Fruit fly (Drosophila melanogaster) whole organism, wandering third instar larva: Measurements from ENCODE around the gene ttm50.

Experiments used
- Abd-B ChIP-seq: fragments of >200 bp; optimal IDR thresholded peaks from 2 replicates; lab custom pipeline; 2017; ENCODE audit warnings: missing biosample characterization, missing genetic modification characterization
- CG32264 ChIP-seq: fragments of 200-800 bp; sonication (Bioruptor generic); optimal IDR thresholded peaks from 2 replicates; lab custom pipeline; 2016; ENCODE audit warnings: missing biosample characterization, missing genetic modification characterization
- CG9705 ChIP-seq: fragments of 200-800 bp; sonication (Bioruptor generic); optimal IDR thresholded peaks from 2 replicates; lab custom pipeline; 2018; ENCODE audit warnings: missing biosample characterization, mild to moderate bottlenecking, missing genetic modification characterization
- CrebA ChIP-seq: fragments of 200-800 bp; sonication (Bioruptor generic); optimal IDR thresholded peaks from 2 replicates; lab custom pipeline; 2016; ENCODE audit warnings: missing biosample characterization, mild to moderate bottlenecking, missing genetic modification characterization, borderline replicate concordance
- Dfd ChIP-seq: fragments of >200 bp; optimal IDR thresholded peaks from 2 replicates; lab custom pipeline; 2017; ENCODE audit warnings: missing biosample characterization, missing genetic modification characterization
- Dif ChIP-seq: fragments of 200-275, 200-300 bp; sonication (Bioruptor generic); optimal IDR thresholded peaks from 2 replicates; lab custom pipeline; 2018; ENCODE audit warnings: missing biosample characterization, missing genetic modification characterization; ENCODE audit not compliant: partially characterized antibody
- HLH106 ChIP-seq: fragments of 200-800 bp; optimal IDR thresholded peaks from 3 replicates; lab custom pipeline; 2019; ENCODE audit warnings: missing biosample characterization, mild to moderate bottlenecking, missing genetic modification characterization, moderate library complexity
- Hnf4 ChIP-seq: fragments of 200-800 bp; sonication (Bioruptor generic); optimal IDR thresholded peaks from 2 replicates; lab custom pipeline; 2016; ENCODE audit warnings: missing biosample characterization, mild to moderate bottlenecking, missing genetic modification characterization
- Hr78 ChIP-seq: fragments of >200 bp; optimal IDR thresholded peaks from 2 replicates; lab custom pipeline; 2017; ENCODE audit warnings: missing biosample characterization, missing genetic modification characterization
- Hr83 ChIP-seq: fragments of 200-300 bp; sonication (Bioruptor generic); optimal IDR thresholded peaks from 2 replicates; lab custom pipeline; 2016; ENCODE audit warnings: missing biosample characterization, mild to moderate bottlenecking, missing genetic modification characterization, moderate library complexity; ENCODE audit not compliant: poor library complexity, severe bottlenecking
- Jra ChIP-seq: sonication (Bioruptor generic); optimal IDR thresholded peaks from 2 replicates; lab custom pipeline; 2016; ENCODE audit warnings: missing biosample characterization, missing genetic modification characterization
- Mio ChIP-seq: sonication (Bioruptor generic); optimal IDR thresholded peaks from 2 replicates; lab custom pipeline; 2016; ENCODE audit warnings: missing biosample characterization, missing genetic modification characterization
- Myc ChIP-seq: fragments of >200 bp; optimal IDR thresholded peaks from 2 replicates; lab custom pipeline; 2017
- OdsH ChIP-seq: fragments of 200-800 bp; sonication (Bioruptor generic); optimal IDR thresholded peaks from 2 replicates; lab custom pipeline; 2016; ENCODE audit warnings: missing biosample characterization, mild to moderate bottlenecking, missing genetic modification characterization
- Rel ChIP-seq, 2 experiments: fragments of 200-800 bp; sonication (Bioruptor generic) in 1 of 2; optimal IDR thresholded peaks; 2 replicates in 1 of 2; 3 replicates in 1 of 2; lab custom pipeline; 2016 to 2019; ENCODE audit warnings: mild to moderate bottlenecking in 2 of 2, missing biosample characterization in 2 of 2, missing genetic modification characterization in 2 of 2, moderate library complexity in 1 of 2
- Vsx2 ChIP-seq: fragments of 200-300, 225-300 bp; sonication (Bioruptor generic); optimal IDR thresholded peaks from 2 replicates; lab custom pipeline; 2018; ENCODE audit warnings: missing biosample characterization, missing genetic modification characterization; ENCODE audit not compliant: partially characterized antibody
- br ChIP-seq: fragments of 200-800 bp; sonication (Bioruptor generic); optimal IDR thresholded peaks from 2 replicates; lab custom pipeline; 2016; ENCODE audit warnings: missing biosample characterization, missing genetic modification characterization
- brk ChIP-seq: fragments of 200-800 bp; sonication (Bioruptor generic); optimal IDR thresholded peaks from 2 replicates; lab custom pipeline; 2016; ENCODE audit warnings: missing biosample characterization, mild to moderate bottlenecking, missing genetic modification characterization
- dl ChIP-seq, 2 experiments: fragments of 175-275, 200-275 bp in 1 of 2; fragments of 200-275 bp in 1 of 2; sonication (Bioruptor generic); optimal IDR thresholded peaks; lab custom pipeline; 2018; ENCODE audit warnings: mild to moderate bottlenecking in 2 of 2, missing biosample characterization in 2 of 2, missing genetic modification characterization in 2 of 2, moderate library complexity in 2 of 2; ENCODE audit not compliant: partially characterized antibody in 2 of 2, insufficient read depth in 1 of 2
- dmrt93B ChIP-seq: fragments of 200-800 bp; sonication (Bioruptor generic); optimal IDR thresholded peaks from 2 replicates; lab custom pipeline; 2018; ENCODE audit warnings: missing biosample characterization, mild to moderate bottlenecking, missing genetic modification characterization
- dsf ChIP-seq: sonication (Bioruptor generic); optimal IDR thresholded peaks from 2 replicates; lab custom pipeline; 2016; ENCODE audit warnings: missing biosample characterization, missing genetic modification characterization, borderline replicate concordance
- ey ChIP-seq: fragments of 200-800 bp; sonication (Bioruptor generic); optimal IDR thresholded peaks from 2 replicates; lab custom pipeline; 2016; ENCODE audit warnings: missing biosample characterization, missing genetic modification characterization
- foxo ChIP-seq, 2 experiments: fragments of 200-800 bp; sonication (Bioruptor generic); optimal IDR thresholded peaks; 2 replicates in 1 of 2; 3 replicates in 1 of 2; lab custom pipeline; 2016 to 2017; ENCODE audit warnings: missing biosample characterization in 2 of 2, missing genetic modification characterization in 2 of 2
- fru ChIP-seq: fragments of 200-800 bp; sonication (Bioruptor generic); optimal IDR thresholded peaks from 3 replicates; lab custom pipeline; 2016; ENCODE audit warnings: missing biosample characterization, mild to moderate bottlenecking, missing genetic modification characterization
- h ChIP-seq: fragments of 200-800 bp; sonication (Bioruptor generic); optimal IDR thresholded peaks from 3 replicates; lab custom pipeline; 2016; ENCODE audit warnings: missing biosample characterization, mild to moderate bottlenecking, missing genetic modification characterization
- jim ChIP-seq: fragments of 175-275, 200-325 bp; sonication (Bioruptor generic); optimal IDR thresholded peaks from 2 replicates; lab custom pipeline; 2016; ENCODE audit warnings: missing biosample characterization, mild to moderate bottlenecking, missing genetic modification characterization
- lola ChIP-seq: fragments of >200 bp; optimal IDR thresholded peaks from 2 replicates; lab custom pipeline; 2017; ENCODE audit warnings: missing biosample characterization, missing genetic modification characterization
- pan ChIP-seq: fragments of >200 bp; optimal IDR thresholded peaks from 2 replicates; lab custom pipeline; 2017
- psq ChIP-seq: fragments of 200-800 bp; sonication (Bioruptor generic); optimal IDR thresholded peaks from 3 replicates; lab custom pipeline; 2017; ENCODE audit warnings: missing biosample characterization, mild to moderate bottlenecking, missing genetic modification characterization, moderate library complexity
- rgr ChIP-seq: fragments of 200-800 bp; sonication (Bioruptor generic); optimal IDR thresholded peaks from 3 replicates; lab custom pipeline; 2016; ENCODE audit warnings: missing biosample characterization, mild to moderate bottlenecking, missing genetic modification characterization
- sage ChIP-seq: fragments of 200-800 bp; sonication (Bioruptor generic); optimal IDR thresholded peaks from 2 replicates; lab custom pipeline; 2016; ENCODE audit warnings: missing biosample characterization, mild to moderate bottlenecking, missing genetic modification characterization
- sv ChIP-seq: fragments of 200-800 bp; sonication (Bioruptor generic); optimal IDR thresholded peaks from 3 replicates; lab custom pipeline; 2016; ENCODE audit warnings: missing biosample characterization, missing genetic modification characterization
- usp ChIP-seq: fragments of >200 bp; optimal IDR thresholded peaks from 2 replicates; lab custom pipeline; 2017; ENCODE audit warnings: missing biosample characterization, missing genetic modification characterization
- woc ChIP-seq: sonication (Bioruptor generic); optimal IDR thresholded peaks from 2 replicates; lab custom pipeline; 2016; ENCODE audit warnings: missing biosample characterization, mild to moderate bottlenecking, missing genetic modification characterization

ttm50 gene

DNA sequence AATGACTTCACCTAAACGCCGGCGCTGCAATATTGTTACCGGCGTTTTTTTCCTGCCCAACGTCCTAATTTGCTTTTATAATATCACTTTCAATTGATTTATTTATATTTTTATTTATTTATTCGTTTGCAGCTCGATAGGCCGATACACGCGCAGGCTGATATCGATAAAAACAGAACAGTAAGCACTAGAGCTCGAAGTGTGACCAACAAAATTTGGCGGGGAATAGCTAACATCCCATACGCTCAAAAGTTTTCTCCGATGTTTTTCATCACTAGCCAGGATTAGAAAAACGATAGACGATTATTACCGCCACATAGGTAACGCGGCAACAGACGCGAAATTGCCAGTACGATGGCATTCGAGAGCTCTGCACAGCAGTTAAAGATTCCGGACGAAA is 18.2 kb downstream of the ttm50 start, which contains the start of the genes CG2685 and CG2694:
CG2685 (minus strand) TSS at position 185 of the 400 bp plus-strand sequence.
CG2694 (plus strand) TSS at position 304 of the 400 bp plus-strand sequence.
- TF ChIP-seq Myc (lab: Kevin White, UChicago) (peak; percentile 24), sage (GFP tag; lab: Kevin White, UChicago) (no peak), rgr (GFP tag; lab: Kevin White, UChicago) (peak; percentile 9), foxo (GFP tag; optimal IDR thresholded peaks at IDR 0.05; lab: Kevin White, UChicago) (peak in 1 of 2 experiments; percentile 10)

dm6 chrX:2708156-2708734 is 23.7 kb downstream of the ttm50 start, which contains the start of gene CG2681:
Gene CG2681, plus strand, starts transcription at chrX:2708684.
- TF ChIP-seq Abd-B (no peak), Hr83 (no peak), ey (GFP tag; lab: Kevin White, UChicago) (peak; percentile 42), rgr (GFP tag; lab: Kevin White, UChicago) (peak; percentile 26), OdsH (GFP tag; lab: Kevin White, UChicago) (peak; percentile 14), Dif (no peak), sage (GFP tag; lab: Kevin White, UChicago) (no peak), psq (no peak), dsf (no peak), fru (GFP tag; lab: Kevin White, UChicago) (peak; percentile 18), foxo (GFP tag; optimal IDR thresholded peaks at IDR 0.05; lab: Kevin White, UChicago) (peak in 1 of 2 experiments; percentile 43), jim (GFP tag; lab: Kevin White, UChicago) (no peak), h (peak; percentile 9), pan (lab: Kevin White, UChicago) (no peak)

DNA sequence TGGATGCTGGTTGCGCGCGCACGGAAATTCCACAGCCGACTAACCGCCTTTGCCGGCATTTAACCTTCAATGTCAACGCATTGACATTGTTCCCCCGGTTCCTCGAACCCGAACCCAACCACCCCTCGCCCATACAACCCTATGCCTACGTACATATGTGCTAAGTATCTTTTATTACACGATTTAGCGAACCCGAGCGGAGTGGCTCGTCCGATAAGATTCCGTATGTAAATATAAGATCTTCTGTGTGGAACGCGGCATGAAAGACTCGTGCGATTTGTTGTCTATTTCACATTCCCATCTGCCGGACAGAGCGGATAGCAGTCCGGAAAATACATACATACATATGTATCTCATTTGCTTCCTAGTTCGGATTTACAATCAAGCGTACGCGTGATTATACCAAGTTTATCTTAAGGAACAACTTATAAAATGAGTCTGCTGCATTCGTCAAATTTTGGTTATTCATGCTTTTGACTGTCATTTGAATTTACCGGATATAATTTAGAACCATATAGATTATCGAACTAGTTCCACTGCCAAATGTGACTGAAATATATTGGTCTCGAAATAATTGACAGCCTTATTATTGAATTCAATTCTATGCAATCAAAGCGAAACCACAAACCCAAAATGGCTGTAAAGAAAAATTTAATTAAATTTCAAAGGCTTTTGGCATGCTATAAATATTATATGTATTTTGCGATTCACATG is 24.5 kb downstream of the ttm50 start, which contains the start of gene CG2680:
CG2680 (minus strand) TSS at position 51 of the 714 bp plus-strand sequence.
- no peak for TF ChIP-seq sv (GFP tag; lab: Kevin White, UChicago)
- no peak for TF ChIP-seq dmrt93B (GFP tag; lab: Kevin White, UChicago)
- TF ChIP-seq dsf: no peak
- no peak for TF ChIP-seq Dif
- TF ChIP-seq CrebA: no peak
- TF ChIP-seq dl (GFP tag; optimal IDR thresholded peaks at IDR 0.05; lab: Kevin White, UChicago; ENCODE audit: insufficient read depth in 1 of 2, partially characterized antibody in 2 of 2): no peak
- TF ChIP-seq rgr (GFP tag; lab: Kevin White, UChicago): no peak
- TF ChIP-seq Hnf4 (GFP tag; lab: Kevin White, UChicago): no peak
- TF ChIP-seq fru (GFP tag; lab: Kevin White, UChicago): no peak
- no peak for TF ChIP-seq psq

dm6 chrX:2704134-2704773 is 27.7 kb downstream of the ttm50 start, which contains the start of gene eIF2Bbeta:
Gene eIF2Bbeta, plus strand, starts transcription at chrX:2704571.
- peak; percentile 93 for TF ChIP-seq Myc (lab: Kevin White, UChicago)
- no peak for TF ChIP-seq CrebA
- TF ChIP-seq, all 38 proteins: peak for 1

dm6 chrX:2703693-2704092 is 28.3 kb downstream of the ttm50 start, which contains the start of gene Ugalt:
Gene Ugalt, minus strand, starts transcription at chrX:2703852.
- peak; percentile 100 for TF ChIP-seq psq
- TF ChIP-seq Hr83: peak; percentile 100
- TF ChIP-seq CrebA: no peak
- peak; percentile 100 for TF ChIP-seq fru (GFP tag; lab: Kevin White, UChicago)
- TF ChIP-seq h: peak; percentile 100
- peak; percentile 99 for TF ChIP-seq dsf
- TF ChIP-seq Vsx2 (GFP tag; lab: Kevin White, UChicago): no peak
- peak; percentile 100 for TF ChIP-seq rgr (GFP tag; lab: Kevin White, UChicago)
- peak; percentile 100 for TF ChIP-seq dmrt93B (GFP tag; lab: Kevin White, UChicago)
- peak; percentile 100 for TF ChIP-seq ey (GFP tag; lab: Kevin White, UChicago)
- TF ChIP-seq sv (GFP tag; lab: Kevin White, UChicago): peak; percentile 100
- peak; percentile 100 for TF ChIP-seq br (GFP tag; lab: Kevin White, UChicago)
- no peak for TF ChIP-seq lola (GFP tag; lab: Kevin White, UChicago)
- no peak for TF ChIP-seq Abd-B
- peak; percentile 100 for TF ChIP-seq sage (GFP tag; lab: Kevin White, UChicago)
- no peak for TF ChIP-seq brk (GFP tag; lab: Kevin White, UChicago)
- peak; percentile 100 for TF ChIP-seq foxo (GFP tag; optimal IDR thresholded peaks at IDR 0.05; lab: Kevin White, UChicago)
- peak; percentile 99 for TF ChIP-seq jim (GFP tag; lab: Kevin White, UChicago)
- peak; percentile 100 for TF ChIP-seq Rel (GFP tag; optimal IDR thresholded peaks at IDR 0.05; lab: Kevin White, UChicago)
- peak; percentile 99 for TF ChIP-seq Rel (tag; optimal IDR thresholded peaks at IDR 0.05; lab: Kevin White, UChicago)
- peak; percentile 100 for TF ChIP-seq CG32264
- TF ChIP-seq Mio (GFP tag; lab: Kevin White, UChicago): peak; percentile 99
- TF ChIP-seq Hr78 (GFP tag; lab: Kevin White, UChicago): no peak
- TF ChIP-seq pan (lab: Kevin White, UChicago): no peak
- TF ChIP-seq usp (GFP tag; lab: Kevin White, UChicago): peak; percentile 53
- TF ChIP-seq CG9705 (GFP tag; lab: Kevin White, UChicago): peak; percentile 100
- TF ChIP-seq Dif: no peak
- TF ChIP-seq HLH106 (tag; lab: Kevin White, UChicago): peak; percentile 100
- TF ChIP-seq Jra: peak; percentile 100
- peak; percentile 100 for TF ChIP-seq woc (GFP tag; lab: Kevin White, UChicago)
- TF ChIP-seq OdsH (GFP tag; lab: Kevin White, UChicago): peak; percentile 100
- peak; percentile 97 for TF ChIP-seq Dfd
